Worm (Caenorhabditis elegans) whole organism, L4/young adult: ENCODE measurements around the gene srh-78.

Experiments
- W03F9.2 ChIP-seq: fragments of 150-350 bp; optimal IDR thresholded peaks from 2 replicates; lab custom pipeline; 2014; ENCODE audit warnings: missing biosample characterization, missing genetic modification characterization
- dao-5 ChIP-seq: sonication (generic microtip); optimal IDR thresholded peaks from 2 replicates; lab custom pipeline; 2016; ENCODE audit warnings: missing genotype, missing genetic modification characterization, moderate library complexity, missing compliant biosample characterization
- him-1 ChIP-seq: sonication (generic microtip); optimal IDR thresholded peaks from 2 replicates; lab custom pipeline; 2016; ENCODE audit warnings: missing genotype, missing genetic modification reagents, missing genetic modification characterization, missing compliant biosample characterization

Gene srh-78

ce11 chrV:260334-260733, 43.4 kb downstream of the srh-78 start:
- TF ChIP-seq W03F9.2 (tag; lab: Kevin White, UChicago) (no peak), him-1 (tag; lab: Kevin White, UChicago) (no peak), dao-5 (tag; lab: Kevin White, UChicago) (no peak)

ce11 chrV:265062-265963, 48.4 kb downstream of the srh-78 start:
- peak; percentile 53 for TF ChIP-seq him-1 (tag; lab: Kevin White, UChicago)

ce11 chrV:268007-268406, 51.1 kb downstream of the srh-78 start, which contains the start of gene lgc-26:
lgc-26 (plus strand) TSS chrV:268307.
- TF ChIP-seq dao-5 (tag; lab: Kevin White, UChicago) = no peak
- TF ChIP-seq him-1 (tag; lab: Kevin White, UChicago) = no peak
- TF ChIP-seq W03F9.2 (tag; lab: Kevin White, UChicago) = no peak
